Worm (Caenorhabditis elegans): ENCODE data around the gene C55C3.3.

ce11 chrIV:5669459-5669858 is 15.6 kb upstream of the C55C3.3 start, which contains the start of gene T19E7.6:
- TF ChIP-seq hmbx-1 (tag; optimal IDR thresholded peaks at IDR 0.05) (no peak), ceh-13 (GFP tag; optimal IDR thresholded peaks at IDR 0.05) (no peak), B0310.2 (tag; optimal IDR thresholded peaks at IDR 0.05) (no peak)

Measured in whole organism, early embryonic.